Worm (Caenorhabditis elegans) whole organism, late embryonic: ENCODE results near the gene T04C12.1.

Experiments used
- C38D4.7 ChIP-seq: fragments of 200-800 bp; sonication (Bioruptor generic); optimal IDR thresholded peaks from 2 replicates; lab custom pipeline; 2018; ENCODE audit warnings: mild to moderate bottlenecking, missing genetic modification characterization, moderate library complexity, missing compliant biosample characterization
- ama-1 ChIP-seq: fragments of 150-350 bp; optimal IDR thresholded peaks from 2 replicates; lab custom pipeline; 2014
- ceh-18 ChIP-seq: sonication (generic microtip); optimal IDR thresholded peaks from 2 replicates; lab custom pipeline; 2016; ENCODE audit warnings: missing genetic modification characterization, missing compliant biosample characterization
- elt-4 ChIP-seq: sonication (generic microtip); optimal IDR thresholded peaks from 2 replicates; lab custom pipeline; 2016; ENCODE audit warnings: missing genetic modification characterization, missing compliant biosample characterization
- pha-2 ChIP-seq: sonication (generic microtip); optimal IDR thresholded peaks from 2 replicates; lab custom pipeline; 2017; ENCODE audit warnings: mild to moderate bottlenecking, missing genetic modification characterization, missing compliant biosample characterization
- tbx-7 ChIP-seq: sonication (generic microtip); optimal IDR thresholded peaks from 2 replicates; lab custom pipeline; 2016; ENCODE audit warnings: missing genotype, missing genetic modification characterization, missing compliant biosample characterization

ce11 chrV:11056484-11056883 lies 2.6 kb downstream of the T04C12.1 start:
- no peak for TF ChIP-seq pha-2 (tag; lab: Kevin White, UChicago)
- no peak for TF ChIP-seq ama-1 (lab: Kevin White, UChicago)
- no peak for TF ChIP-seq elt-4
- no peak for TF ChIP-seq tbx-7 (tag; lab: Kevin White, UChicago)
- no peak for TF ChIP-seq ceh-18 (tag; lab: Kevin White, UChicago)
- no peak for TF ChIP-seq C38D4.7 (GFP tag; lab: Kevin White, UChicago)
